Worm (Caenorhabditis elegans): ENCODE measurements around the gene W09C2.8.

- TF ChIP-seq rnt-1 (tag; optimal IDR thresholded peaks at IDR 0.05) (no peak), nfya-1 (tag; optimal IDR thresholded peaks at IDR 0.05) (no peak), ttx-3 (tag; optimal IDR thresholded peaks at IDR 0.05) (no peak), tbx-2 (tag; optimal IDR thresholded peaks at IDR 0.05) (no peak), ama-1 (optimal IDR thresholded peaks at IDR 0.05) (no peak), hlh-30 (tag; optimal IDR thresholded peaks at IDR 0.05; ENCODE audit: insufficient read depth) (no peak), nhr-232 (tag; optimal IDR thresholded peaks at IDR 0.05) (no peak), unc-3 (GFP tag; conservative IDR thresholded peaks at IDR 0.05) (no peak), unc-3 (tag; optimal IDR thresholded peaks at IDR 0.05) (no peak), pha-4 (tag; optimal IDR thresholded peaks at IDR 0.05) (no peak), fkh-10 (GFP tag; optimal IDR thresholded peaks at IDR 0.05) (no peak)
Measured at ce11 chrIV:9632094-9632493, 7.9 kb upstream of the W09C2.8 start.
